Worm (Caenorhabditis elegans): Measurements from ENCODE around the gene ruvb-1.
A peak's percentile ranks its signal among the peaks of the same experiment; 100 is the strongest.

ruvb-1 gene

ce11 chrV:9982568-9982967, 2.0 kb upstream of the ruvb-1 start, which contains the start of gene C27H6.9:
C27H6.9 (plus strand) TSS chrV:9982868.
- TF ChIP-seq ztf-11 (tag; optimal IDR thresholded peaks at IDR 0.05) (no peak), C34F6.9 (tag; optimal IDR thresholded peaks at IDR 0.05) (no peak), ceh-82 (tag; optimal IDR thresholded peaks at IDR 0.05) (no peak), R02D3.7 (tag; optimal IDR thresholded peaks at IDR 0.05) (no peak), lsy-2 (tag; optimal IDR thresholded peaks at IDR 0.05) (no peak), mdl-1 (tag; optimal IDR thresholded peaks at IDR 0.05) (no peak), ztf-1 (GFP tag; conservative IDR thresholded peaks at IDR 0.05) (no peak), mbf-1 (tag; optimal IDR thresholded peaks at IDR 0.05) (no peak), ama-1 (optimal IDR thresholded peaks at IDR 0.05) (no peak), aly-2 (tag; optimal IDR thresholded peaks at IDR 0.05) (no peak), crh-2 (tag; optimal IDR thresholded peaks at IDR 0.05) (no peak), peb-1 (tag; optimal IDR thresholded peaks at IDR 0.05) (no peak), dmd-4 (tag; optimal IDR thresholded peaks at IDR 0.05) (no peak), alr-1 (tag; optimal IDR thresholded peaks at IDR 0.05) (no peak), unc-39 (tag; optimal IDR thresholded peaks at IDR 0.05) (no peak), gmeb-1 (tag; optimal IDR thresholded peaks at IDR 0.05) (no peak), ztf-4 (tag; optimal IDR thresholded peaks at IDR 0.05) (no peak), nhr-11 (tag; optimal IDR thresholded peaks at IDR 0.05) (no peak), skn-1 (tag; optimal IDR thresholded peaks at IDR 0.05) (no peak), elt-3 (tag; optimal IDR thresholded peaks at IDR 0.05) (no peak)

- no peak for TF ChIP-seq nhr-25 (tag; optimal IDR thresholded peaks at IDR 0.05)
- peak; percentile 33 for TF ChIP-seq nhr-129 (tag; optimal IDR thresholded peaks at IDR 0.05)
- no peak for TF ChIP-seq ZK546.5 (tag; optimal IDR thresholded peaks at IDR 0.05)
- peak in 1 of 2 experiments; percentile 36 for TF ChIP-seq lsy-2 (tag; optimal IDR thresholded peaks at IDR 0.05)
- peak; percentile 22 for TF ChIP-seq sma-9 (GFP tag; optimal IDR thresholded peaks at IDR 0.05)
- no peak for TF ChIP-seq sma-9 (tag; optimal IDR thresholded peaks at IDR 0.05)
- peak; percentile 22 for TF ChIP-seq zag-1 (tag; optimal IDR thresholded peaks at IDR 0.05)
- TF ChIP-seq crh-2 (tag; optimal IDR thresholded peaks at IDR 0.05) = peak; percentile 17
- no peak for TF ChIP-seq ceh-16 (tag; optimal IDR thresholded peaks at IDR 0.05)
- TF ChIP-seq ceh-82 (tag; optimal IDR thresholded peaks at IDR 0.05) = no peak
- TF ChIP-seq skn-1 (tag; optimal IDR thresholded peaks at IDR 0.05) = no peak
- TF ChIP-seq mdl-1 (tag; optimal IDR thresholded peaks at IDR 0.05) = peak in 1 of 2 experiments; percentile 15
- TF ChIP-seq C34F6.9 (tag; optimal IDR thresholded peaks at IDR 0.05) = peak; percentile 35
- no peak for TF ChIP-seq mbf-1 (tag; optimal IDR thresholded peaks at IDR 0.05)
- TF ChIP-seq nhr-237 (tag; optimal IDR thresholded peaks at IDR 0.05) = no peak
- TF ChIP-seq unc-55 (GFP tag; optimal IDR thresholded peaks at IDR 0.05) = peak; percentile 80
- no peak for TF ChIP-seq lin-39 (tag; optimal IDR thresholded peaks at IDR 0.05)
Measured at ce11 chrV:9978425-9978824, 2.2 kb downstream of the ruvb-1 start.

DNA sequence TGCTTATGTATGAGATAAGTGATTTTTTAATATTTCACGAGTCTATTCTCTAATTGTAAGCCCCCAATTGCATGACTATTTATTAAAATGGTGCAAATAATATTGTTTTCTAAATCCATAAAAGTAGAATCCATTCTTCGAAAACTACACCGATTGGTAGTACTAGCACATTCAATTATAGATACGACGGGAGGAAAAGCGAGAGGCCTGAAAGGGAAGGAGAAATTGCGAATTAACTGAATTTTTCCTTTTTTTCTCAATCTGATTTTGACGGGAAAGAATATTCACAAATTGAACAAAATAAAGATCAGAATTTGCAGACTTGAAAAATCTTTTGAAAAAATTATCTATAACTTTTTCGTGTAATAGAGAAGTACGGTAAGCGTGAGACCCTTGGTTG, 3.4 kb downstream of the ruvb-1 start:
- TF ChIP-seq peb-1 (tag; optimal IDR thresholded peaks at IDR 0.05) (no peak), lsy-2 (tag; optimal IDR thresholded peaks at IDR 0.05) (no peak), C34F6.9 (tag; optimal IDR thresholded peaks at IDR 0.05) (no peak), lin-39 (tag; optimal IDR thresholded peaks at IDR 0.05) (no peak), unc-62 (GFP tag; optimal IDR thresholded peaks at IDR 0.05) (no peak)

- TF ChIP-seq nhr-12 (tag; optimal IDR thresholded peaks at IDR 0.05) (no peak), sma-9 (GFP tag; optimal IDR thresholded peaks at IDR 0.05) (no peak), sma-9 (tag; optimal IDR thresholded peaks at IDR 0.05) (no peak), ZK546.5 (tag; optimal IDR thresholded peaks at IDR 0.05) (no peak), nhr-11 (tag; optimal IDR thresholded peaks at IDR 0.05) (no peak), mab-5 (tag; optimal IDR thresholded peaks at IDR 0.05) (no peak), Y55F3AM.14 (GFP tag; optimal IDR thresholded peaks at IDR 0.05) (no peak), egl-27 (tag; optimal IDR thresholded peaks at IDR 0.05) (no peak), unc-62 (GFP tag; optimal IDR thresholded peaks at IDR 0.05) (no peak), dmd-4 (tag; optimal IDR thresholded peaks at IDR 0.05) (no peak), nhr-10 (tag; optimal IDR thresholded peaks at IDR 0.05) (no peak), nhr-129 (tag; optimal IDR thresholded peaks at IDR 0.05) (no peak), lin-13 (GFP tag; optimal IDR thresholded peaks at IDR 0.05) (no peak), peb-1 (tag; optimal IDR thresholded peaks at IDR 0.05) (no peak)
Measured at ce11 chrV:9976138-9976537, 4.5 kb downstream of the ruvb-1 start, which contains the start of gene unc-41. unc-41 (minus strand) TSS chrV:9976238.

All from whole organism, L2 larva.